Worm (Caenorhabditis elegans) whole organism, L2 larva: ENCODE measurements around the gene R02E12.4.

Experiments
- C34F6.9 ChIP-seq: fragments of 150-350 bp; optimal IDR thresholded peaks from 2 replicates; lab custom pipeline; 2014; ENCODE audit warnings: missing biosample characterization, missing genetic modification characterization
- F13H6.1 ChIP-seq: sonication (generic microtip); optimal IDR thresholded peaks from 2 replicates; lab custom pipeline; 2016; ENCODE audit warnings: missing genetic modification characterization, missing compliant biosample characterization
- R02D3.7 ChIP-seq: fragments of 150-350 bp; optimal IDR thresholded peaks from 2 replicates; lab custom pipeline; 2014; ENCODE audit warnings: missing biosample characterization, missing genetic modification characterization
- Y55F3AM.14 ChIP-seq: fragments of 200-800 bp; sonication (Bioruptor generic); optimal IDR thresholded peaks from 2 replicates; lab custom pipeline; 2018; ENCODE audit warnings: mild to moderate bottlenecking, missing genetic modification characterization, missing compliant biosample characterization
- ZK546.5 ChIP-seq: sonication (generic microtip); optimal IDR thresholded peaks from 2 replicates; lab custom pipeline; 2017; ENCODE audit warnings: missing biosample characterization, missing genetic modification characterization
- alr-1 ChIP-seq: fragments of 150-350 bp; optimal IDR thresholded peaks from 2 replicates; lab custom pipeline; 2014; ENCODE audit warnings: missing biosample characterization, missing genetic modification characterization
- aly-2 ChIP-seq: fragments of 150-350 bp; optimal IDR thresholded peaks from 2 replicates; lab custom pipeline; 2014; ENCODE audit warnings: missing biosample characterization, missing genetic modification characterization
- ama-1 ChIP-seq: fragments of 150-350 bp; optimal IDR thresholded peaks from 2 replicates; lab custom pipeline; 2018; ENCODE audit warnings: inconsistent platforms
- blmp-1 ChIP-seq: sonication (generic microtip); optimal IDR thresholded peaks from 2 replicates; lab custom pipeline; 2017; ENCODE audit warnings: missing genetic modification characterization, mild to moderate bottlenecking, missing compliant biosample characterization, antibody characterized with exemption, moderate library complexity; ENCODE audit not compliant: insufficient read depth
- ceh-16 ChIP-seq: fragments of 150-350 bp; optimal IDR thresholded peaks from 2 replicates; lab custom pipeline; 2014; ENCODE audit warnings: missing biosample characterization, missing genetic modification characterization
- ceh-82 ChIP-seq: fragments of 150-350 bp; optimal IDR thresholded peaks from 2 replicates; lab custom pipeline; 2014; ENCODE audit warnings: missing biosample characterization, missing genetic modification characterization
- crh-2 ChIP-seq: sonication (generic microtip); optimal IDR thresholded peaks from 2 replicates; lab custom pipeline; 2017; ENCODE audit warnings: missing biosample characterization, missing genetic modification characterization
- egl-27 ChIP-seq: sonication (generic microtip); optimal IDR thresholded peaks from 3 replicates; lab custom pipeline; 2017; ENCODE audit warnings: missing biosample characterization, missing genetic modification reagents, missing genetic modification characterization
- elt-1 ChIP-seq: fragments of 150-350 bp; optimal IDR thresholded peaks from 2 replicates; lab custom pipeline; 2014; ENCODE audit warnings: missing biosample characterization, missing genetic modification characterization
- elt-3 ChIP-seq: sonication (generic microtip); optimal IDR thresholded peaks from 2 replicates; lab custom pipeline; 2017; ENCODE audit warnings: missing biosample characterization, missing genetic modification characterization
- fos-1 ChIP-seq: fragments of 150-350 bp; optimal IDR thresholded peaks from 2 replicates; lab custom pipeline; 2014; ENCODE audit warnings: missing biosample characterization, missing genetic modification characterization
- gmeb-1 ChIP-seq: fragments of 150-350 bp; optimal IDR thresholded peaks from 2 replicates; lab custom pipeline; 2014; ENCODE audit warnings: missing biosample characterization, missing genetic modification characterization
- lin-11 ChIP-seq: fragments of 150-350 bp; sonication (generic microtip); optimal IDR thresholded peaks from 2 replicates; lab custom pipeline; 2014; ENCODE audit warnings: missing biosample characterization, missing genetic modification characterization, inconsistent platforms, mixed read lengths
- lin-13 ChIP-seq: fragments of 150-350 bp; optimal IDR thresholded peaks from 2 replicates; lab custom pipeline; 2014; ENCODE audit warnings: missing biosample characterization, missing genetic modification reagents, missing genetic modification characterization
- lin-39 ChIP-seq: fragments of 150-350 bp; optimal IDR thresholded peaks from 2 replicates; lab custom pipeline; 2014; ENCODE audit warnings: missing biosample characterization, missing genetic modification reagents, missing genetic modification characterization
- lsy-2 ChIP-seq, 2 experiments: fragments of 150-350 bp in 1 of 2; sonication (generic microtip) in 1 of 2; optimal IDR thresholded peaks; 2 replicates each; lab custom pipeline; 2014 to 2017; ENCODE audit warnings: missing biosample characterization in 2 of 2, missing genetic modification characterization in 2 of 2
- mab-5 ChIP-seq: fragments of 150-350 bp; optimal IDR thresholded peaks from 2 replicates; lab custom pipeline; 2014; ENCODE audit warnings: missing biosample characterization, missing genetic modification characterization
- mbf-1 ChIP-seq: sonication (generic microtip); optimal IDR thresholded peaks from 2 replicates; lab custom pipeline; 2017; ENCODE audit warnings: missing biosample characterization, missing genetic modification characterization
- mdl-1 ChIP-seq, 2 experiments: fragments of 150-350 bp in 1 of 2; sonication (generic microtip) in 1 of 2; optimal IDR thresholded peaks; 2 replicates each; lab custom pipeline; 2017; ENCODE audit warnings: missing biosample characterization in 2 of 2, missing genetic modification characterization in 2 of 2
- nhr-10 ChIP-seq: sonication (generic microtip); optimal IDR thresholded peaks from 2 replicates; lab custom pipeline; 2017; ENCODE audit warnings: missing biosample characterization, missing genetic modification characterization
- nhr-11 ChIP-seq: fragments of 150-350 bp; optimal IDR thresholded peaks from 2 replicates; lab custom pipeline; 2014; ENCODE audit warnings: missing biosample characterization, missing genetic modification characterization
- nhr-12 ChIP-seq: fragments of 150-350 bp; optimal IDR thresholded peaks from 2 replicates; lab custom pipeline; 2014; ENCODE audit warnings: missing biosample characterization, missing genetic modification characterization
- nhr-129 ChIP-seq: fragments of 150-350 bp; optimal IDR thresholded peaks from 2 replicates; lab custom pipeline; 2014; ENCODE audit warnings: missing biosample characterization, missing genetic modification characterization
- nhr-21 ChIP-seq: fragments of 150-350 bp; optimal IDR thresholded peaks from 2 replicates; lab custom pipeline; 2014; ENCODE audit warnings: missing biosample characterization, missing genetic modification characterization
- nhr-23 ChIP-seq: fragments of 150-350 bp; optimal IDR thresholded peaks from 2 replicates; lab custom pipeline; 2014; ENCODE audit warnings: missing biosample characterization, missing genetic modification reagents, missing genetic modification characterization
- nhr-237 ChIP-seq: fragments of 150-350 bp; optimal IDR thresholded peaks from 2 replicates; lab custom pipeline; 2014; ENCODE audit warnings: missing biosample characterization, missing genetic modification characterization
- nhr-25 ChIP-seq: fragments of 150-350 bp; sonication (generic microtip); optimal IDR thresholded peaks from 3 replicates; lab custom pipeline; 2014; ENCODE audit warnings: missing biosample characterization, missing genetic modification characterization
- nhr-6 ChIP-seq: fragments of 150-350 bp; optimal IDR thresholded peaks from 2 replicates; lab custom pipeline; 2014; ENCODE audit warnings: missing biosample characterization, missing genetic modification characterization
- nhr-77 ChIP-seq: fragments of 150-350 bp; optimal IDR thresholded peaks from 2 replicates; lab custom pipeline; 2014; ENCODE audit warnings: missing biosample characterization, missing genetic modification characterization
- peb-1 ChIP-seq: fragments of 150-350 bp; optimal IDR thresholded peaks from 2 replicates; lab custom pipeline; 2014; ENCODE audit warnings: missing biosample characterization, missing genetic modification characterization
- sem-4 ChIP-seq: fragments of 150-350 bp; optimal IDR thresholded peaks from 2 replicates; lab custom pipeline; 2014; ENCODE audit warnings: missing biosample characterization, missing genetic modification reagents, missing genetic modification characterization
- skn-1 ChIP-seq: sonication (generic microtip); optimal IDR thresholded peaks from 2 replicates; lab custom pipeline; 2017; ENCODE audit warnings: missing biosample characterization, missing genetic modification characterization
- sma-3 ChIP-seq: sonication (generic microtip); optimal IDR thresholded peaks from 2 replicates; lab custom pipeline; 2016; ENCODE audit warnings: missing genetic modification reagents, missing genetic modification characterization, missing compliant biosample characterization
- sma-9 ChIP-seq, 2 experiments: fragments of 150-350 bp in 1 of 2; sonication (generic microtip) in 1 of 2; optimal IDR thresholded peaks; 2 replicates each; lab custom pipeline; 2014 to 2016; ENCODE audit warnings: missing genetic modification characterization in 2 of 2, mild to moderate bottlenecking in 1 of 2, missing biosample characterization in 1 of 2, missing compliant biosample characterization in 1 of 2, missing genetic modification reagents in 1 of 2, moderate library complexity in 1 of 2
- snpc-4 ChIP-seq: fragments of 150-350 bp; optimal IDR thresholded peaks from 2 replicates; lab custom pipeline; 2014; ENCODE audit warnings: missing biosample characterization, missing genetic modification characterization
- unc-39 ChIP-seq: fragments of 150-350 bp; optimal IDR thresholded peaks from 2 replicates; lab custom pipeline; 2014; ENCODE audit warnings: missing biosample characterization, missing genetic modification characterization
- unc-55 ChIP-seq: fragments of 150-350 bp; sonication (generic microtip); optimal IDR thresholded peaks from 3 replicates; lab custom pipeline; 2014; ENCODE audit warnings: missing biosample characterization, missing genetic modification reagents, missing genetic modification characterization
- unc-62 ChIP-seq: fragments of 150-350 bp; optimal IDR thresholded peaks from 2 replicates; lab custom pipeline; 2014; ENCODE audit warnings: missing biosample characterization, missing genetic modification reagents, missing genetic modification characterization
- zag-1 ChIP-seq: fragments of 150-350 bp; optimal IDR thresholded peaks from 2 replicates; lab custom pipeline; 2014; ENCODE audit warnings: missing biosample characterization, missing genetic modification characterization
- ztf-1 ChIP-seq: fragments of 200-800 bp; sonication (Bioruptor generic); conservative IDR thresholded peaks from 2 replicates; pipeline ENCODE4 v1.3.6; 2022; ENCODE audit warnings: missing genetic modification characterization, missing compliant biosample characterization
- ztf-11 ChIP-seq: sonication (generic microtip); optimal IDR thresholded peaks from 2 replicates; lab custom pipeline; 2017; ENCODE audit warnings: missing biosample characterization, missing genetic modification characterization
- ztf-4 ChIP-seq: fragments of 150-350 bp; optimal IDR thresholded peaks from 2 replicates; lab custom pipeline; 2014; ENCODE audit warnings: missing biosample characterization, missing genetic modification characterization

The R02E12.4 gene

DNA sequence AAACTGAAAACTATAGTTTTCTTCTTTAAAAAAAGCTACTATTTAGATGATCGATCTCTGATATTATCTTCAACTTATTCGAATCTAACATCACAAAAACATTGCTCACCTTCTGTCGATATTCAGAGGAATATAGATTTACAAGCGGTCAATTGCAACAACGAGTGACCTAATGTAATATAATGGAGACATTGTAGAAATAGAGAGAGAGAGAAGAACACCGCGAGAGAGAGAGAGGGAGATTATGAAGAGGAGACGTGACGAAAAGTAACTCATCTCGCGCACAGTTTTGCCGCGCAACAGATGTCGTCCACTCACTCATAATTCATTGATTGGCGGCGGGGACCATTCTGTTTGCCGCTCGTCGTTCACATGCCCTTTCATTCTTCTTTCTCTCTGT is 5.3 kb downstream of the R02E12.4 start:
- TF ChIP-seq sem-4 = no peak
- TF ChIP-seq nhr-10 (tag; lab: Kevin White, UChicago) = no peak
- no peak for TF ChIP-seq aly-2
- no peak for TF ChIP-seq mdl-1 (tag; optimal IDR thresholded peaks at IDR 0.05; lab: Kevin White, UChicago)
- no peak for TF ChIP-seq ztf-4 (tag; lab: Kevin White, UChicago)
- TF ChIP-seq lin-13 (GFP tag; lab: Kevin White, UChicago) = no peak
- no peak for TF ChIP-seq R02D3.7 (tag; lab: Kevin White, UChicago)
- TF ChIP-seq nhr-23 = no peak
- no peak for TF ChIP-seq nhr-77 (tag; lab: Kevin White, UChicago)
- no peak for TF ChIP-seq snpc-4 (tag; lab: Kevin White, UChicago)
- no peak for TF ChIP-seq ztf-11 (tag; lab: Kevin White, UChicago)
- TF ChIP-seq lin-39 (tag; lab: Kevin White, UChicago) = no peak
- no peak for TF ChIP-seq crh-2 (tag; lab: Kevin White, UChicago)
- no peak for TF ChIP-seq egl-27

DNA sequence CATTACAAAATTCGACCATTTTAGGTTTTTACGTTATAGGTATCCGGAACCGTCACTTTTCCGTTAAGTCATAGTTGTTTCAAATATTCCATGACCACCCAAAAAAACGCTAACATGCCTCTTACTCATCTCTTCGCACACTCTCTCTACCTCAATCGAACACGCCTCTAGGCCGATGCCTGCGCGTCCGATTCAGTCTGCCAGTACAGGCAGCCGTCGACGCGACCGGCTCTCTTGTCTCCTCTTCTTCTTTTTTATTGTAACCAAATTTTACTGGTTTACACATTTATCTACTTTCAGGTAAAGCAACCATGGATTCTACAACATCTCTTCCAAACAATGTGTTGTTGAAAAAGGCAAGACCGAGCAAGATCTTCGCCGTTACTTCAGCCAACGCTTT is 6.8 kb downstream of the R02E12.4 start, which contains the start of gene mop-25.1:
mop-25.1 (plus strand) TSS at position 301 of the 400 bp plus-strand sequence.
- TF ChIP-seq elt-1 (tag; lab: Kevin White, UChicago) = no peak
- TF ChIP-seq nhr-11 = no peak
- no peak for TF ChIP-seq elt-3 (tag; lab: Kevin White, UChicago)
- TF ChIP-seq mdl-1 (tag; optimal IDR thresholded peaks at IDR 0.05; lab: Kevin White, UChicago) = no peak
- TF ChIP-seq crh-2 (tag; lab: Kevin White, UChicago) = no peak
- TF ChIP-seq nhr-6 (tag; lab: Kevin White, UChicago) = no peak
- no peak for TF ChIP-seq gmeb-1 (tag; lab: Kevin White, UChicago)
- TF ChIP-seq unc-39 (tag; lab: Kevin White, UChicago) = no peak
- no peak for TF ChIP-seq lsy-2 (tag; optimal IDR thresholded peaks at IDR 0.05; lab: Kevin White, UChicago)

- no peak for TF ChIP-seq ceh-82
- TF ChIP-seq ceh-16 (tag; lab: Kevin White, UChicago) = no peak
- TF ChIP-seq mbf-1 (tag; lab: Kevin White, UChicago) = no peak
- no peak for TF ChIP-seq ZK546.5 (tag; lab: Kevin White, UChicago)
- TF ChIP-seq ama-1 = peak; percentile 19
- peak; percentile 51 for TF ChIP-seq lin-13 (GFP tag; lab: Kevin White, UChicago)
- no peak for TF ChIP-seq ztf-11 (tag; lab: Kevin White, UChicago)
- no peak for TF ChIP-seq nhr-12
- TF ChIP-seq mab-5 (tag; lab: Kevin White, UChicago) = peak; percentile 34
- TF ChIP-seq egl-27 = peak; percentile 59
- TF ChIP-seq ztf-4 (tag; lab: Kevin White, UChicago) = peak; percentile 73
- peak; percentile 56 for TF ChIP-seq zag-1
- TF ChIP-seq unc-55 (GFP tag; lab: Kevin White, UChicago) = peak; percentile 69
- TF ChIP-seq nhr-77 (tag; lab: Kevin White, UChicago) = no peak
- TF ChIP-seq nhr-10 (tag; lab: Kevin White, UChicago) = no peak
- peak; percentile 9 for TF ChIP-seq nhr-25
- TF ChIP-seq nhr-6 (tag; lab: Kevin White, UChicago) = no peak
- TF ChIP-seq sma-3 = peak; percentile 39
- TF ChIP-seq F13H6.1 (tag; lab: Kevin White, UChicago) = peak; percentile 91
- TF ChIP-seq Y55F3AM.14 (GFP tag; lab: Kevin White, UChicago) = peak; percentile 25
- TF ChIP-seq sma-9 (GFP tag; optimal IDR thresholded peaks at IDR 0.05; lab: Kevin White, UChicago) = peak; percentile 70
- no peak for TF ChIP-seq sma-9 (tag; optimal IDR thresholded peaks at IDR 0.05; lab: Kevin White, UChicago)
- peak; percentile 69 for TF ChIP-seq lin-11 (tag; lab: Kevin White, UChicago)
- no peak for TF ChIP-seq elt-3 (tag; lab: Kevin White, UChicago)
- TF ChIP-seq unc-62 = no peak
- peak; percentile 81 for TF ChIP-seq C34F6.9 (tag; lab: Kevin White, UChicago)
- no peak for TF ChIP-seq snpc-4 (tag; lab: Kevin White, UChicago)
- TF ChIP-seq alr-1 (tag; lab: Kevin White, UChicago) = no peak
- TF ChIP-seq fos-1 = peak; percentile 80
- no peak for TF ChIP-seq peb-1 (tag; lab: Kevin White, UChicago)
- TF ChIP-seq mdl-1 (tag; optimal IDR thresholded peaks at IDR 0.05; lab: Kevin White, UChicago) = peak; percentile 31 to 53
- TF ChIP-seq nhr-237 (tag; lab: Kevin White, UChicago) = no peak
- TF ChIP-seq lin-39 (tag; lab: Kevin White, UChicago) = no peak
- no peak for TF ChIP-seq R02D3.7 (tag; lab: Kevin White, UChicago)
- TF ChIP-seq ztf-1 = no peak
- no peak for TF ChIP-seq aly-2
- peak; percentile 81 for TF ChIP-seq sem-4
- peak; percentile 21 for TF ChIP-seq blmp-1 (tag; lab: Kevin White, UChicago)
- no peak for TF ChIP-seq nhr-11
- no peak for TF ChIP-seq elt-1 (tag; lab: Kevin White, UChicago)
- peak in 1 of 2 experiments; percentile 69 for TF ChIP-seq lsy-2 (tag; optimal IDR thresholded peaks at IDR 0.05; lab: Kevin White, UChicago)
- TF ChIP-seq nhr-23 = no peak
- TF ChIP-seq crh-2 (tag; lab: Kevin White, UChicago) = peak; percentile 62
- TF ChIP-seq nhr-21 = no peak
- no peak for TF ChIP-seq unc-39 (tag; lab: Kevin White, UChicago)
- TF ChIP-seq nhr-129 (tag; lab: Kevin White, UChicago) = peak; percentile 60
- no peak for TF ChIP-seq skn-1 (tag; lab: Kevin White, UChicago)
Observed at ce11 chrX:4016113-4016512, 11.0 kb downstream of the R02E12.4 start, which contains the start of gene hrg-1. TSS of gene hrg-1 (minus strand) at chrX:4016221.
